Fruit fly (Drosophila melanogaster) Kc167 (cell line): ENCODE data around the gene D19A.

Experiments
- Myc ChIP-seq: fragments of >200 bp; optimal IDR thresholded peaks from 2 replicates; lab custom pipeline; 2017; ENCODE audit warnings: missing external identifiers
- Sin3A ChIP-seq: fragments of >200 bp; optimal IDR thresholded peaks from 2 replicates; lab custom pipeline; 2018; ENCODE audit warnings: missing external identifiers
- h ChIP-seq: fragments of >200 bp; optimal IDR thresholded peaks from 3 replicates; lab custom pipeline; 2018; ENCODE audit warnings: missing external identifiers
- insv ChIP-seq: fragments of >200 bp; optimal IDR thresholded peaks from 3 replicates; lab custom pipeline; 2018; ENCODE audit warnings: missing external identifiers
- psq ChIP-seq: fragments of >200 bp; optimal IDR thresholded peaks from 2 replicates; lab custom pipeline; 2017; ENCODE audit warnings: missing external identifiers
- ttk ChIP-seq: sonication (Bioruptor generic); optimal IDR thresholded peaks from 2 replicates; lab custom pipeline; 2017; ENCODE audit warnings: missing external identifiers

DNA sequence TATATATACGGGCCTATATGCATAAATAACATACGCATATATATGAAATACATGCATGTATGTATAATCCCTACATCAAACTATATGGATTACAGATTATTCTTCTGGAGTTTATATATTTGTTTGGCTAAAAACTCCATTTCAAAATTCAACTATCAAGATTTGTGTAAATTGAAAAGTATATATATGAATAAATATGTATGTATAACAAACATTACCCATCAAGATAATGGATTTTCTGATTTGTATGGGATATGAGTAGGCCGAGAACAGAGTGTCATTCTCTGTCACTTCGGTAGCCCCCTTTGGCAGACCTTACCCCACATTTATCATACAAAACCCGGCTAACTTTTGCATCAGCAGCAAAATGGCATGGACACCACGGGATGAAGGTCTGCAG lies 11.2 kb upstream of the D19A start, which contains the start of gene CG8219:
- TF ChIP-seq psq (lab: Kevin White, UChicago) (no peak), h (lab: Kevin White, UChicago) (no peak), Sin3A (lab: Kevin White, UChicago) (no peak), insv (lab: Kevin White, UChicago) (no peak), Myc (lab: Kevin White, UChicago) (no peak), ttk (lab: Kevin White, UChicago) (no peak)
